Fruit fly (Drosophila melanogaster) whole organism, prepupa: ENCODE data around the gene Mcm5.

ENCODE experiments used
- Blimp-1 ChIP-seq: fragments of 200-800 bp; sonication (Bioruptor generic); optimal IDR thresholded peaks from 3 replicates; lab custom pipeline; 2017; ENCODE audit warnings: missing biosample characterization, missing genetic modification characterization, mild to moderate bottlenecking, moderate library complexity, missing genetic modification reagents
- CG10631 ChIP-seq: fragments of 200-800 bp; sonication (Bioruptor generic); optimal IDR thresholded peaks from 2 replicates; lab custom pipeline; 2016; ENCODE audit warnings: missing biosample characterization, missing genetic modification characterization
- CG11294 ChIP-seq: fragments of 200-800 bp; sonication (Bioruptor generic); IDR thresholded peaks from 2 replicates; pipeline ENCODE4 v1.3.6; 2022; ENCODE audit warnings: missing biosample characterization, missing genetic modification characterization
- CG11762 ChIP-seq: fragments of 200-800 bp; sonication (Bioruptor generic); optimal IDR thresholded peaks from 3 replicates; lab custom pipeline; 2016; ENCODE audit warnings: missing biosample characterization, missing genetic modification characterization; ENCODE audit not compliant: insufficient read depth
- CG11902 ChIP-seq: fragments of 200-800 bp; sonication (Bioruptor generic); optimal IDR thresholded peaks from 3 replicates; lab custom pipeline; 2016; ENCODE audit warnings: missing biosample characterization, missing genetic modification characterization
- CG15336 ChIP-seq: fragments of 200-800 bp; sonication (Bioruptor generic); IDR thresholded peaks from 2 replicates; pipeline ENCODE4 v1.3.6; 2022; ENCODE audit warnings: missing biosample characterization, missing genetic modification characterization
- CG1621 ChIP-seq: fragments of 200-800 bp; sonication (Bioruptor generic); optimal IDR thresholded peaks from 3 replicates; lab custom pipeline; 2018; ENCODE audit warnings: missing biosample characterization, mild to moderate bottlenecking, missing genetic modification characterization
- CG16779 ChIP-seq: fragments of 200-800 bp; sonication (Bioruptor generic); optimal IDR thresholded peaks from 3 replicates; lab custom pipeline; 2017; ENCODE audit warnings: missing biosample characterization, mild to moderate bottlenecking, missing genetic modification characterization
- CG3032 ChIP-seq: fragments of 200-800 bp; optimal IDR thresholded peaks from 2 replicates; lab custom pipeline; 2019; ENCODE audit warnings: missing biosample characterization, mild to moderate bottlenecking, missing genetic modification characterization, moderate library complexity
- CG31627 ChIP-seq: fragments of 200-800 bp; sonication (Bioruptor generic); optimal IDR thresholded peaks from 3 replicates; lab custom pipeline; 2016; ENCODE audit warnings: missing biosample characterization, missing genetic modification characterization
- CG32006 ChIP-seq: fragments of 200-800 bp; sonication (Bioruptor generic); optimal IDR thresholded peaks from 3 replicates; lab custom pipeline; 2017; ENCODE audit warnings: missing biosample characterization, mild to moderate bottlenecking, missing genetic modification characterization
- CG34406 ChIP-seq: fragments of 200-800 bp; sonication (Bioruptor generic); optimal IDR thresholded peaks from 3 replicates; lab custom pipeline; 2016; ENCODE audit warnings: missing biosample characterization, missing genetic modification characterization
- CG3919 ChIP-seq: fragments of 200-800 bp; sonication (Bioruptor generic); optimal IDR thresholded peaks from 3 replicates; lab custom pipeline; 2016; ENCODE audit warnings: missing biosample characterization, missing genetic modification characterization
- CG4318 ChIP-seq: fragments of 200-800 bp; sonication (Bioruptor generic); optimal IDR thresholded peaks from 3 replicates; lab custom pipeline; 2017; ENCODE audit warnings: missing biosample characterization, mild to moderate bottlenecking, missing genetic modification characterization
- CG6163 ChIP-seq: fragments of 200-800 bp; sonication (Bioruptor generic); IDR thresholded peaks from 3 replicates; pipeline ENCODE4 v1.3.6; 2022; ENCODE audit warnings: missing biosample characterization, missing genetic modification characterization
- CG6792 ChIP-seq: fragments of 200-800 bp; sonication (Bioruptor generic); optimal IDR thresholded peaks from 3 replicates; lab custom pipeline; 2016; ENCODE audit warnings: missing biosample characterization, missing genetic modification characterization
- CG6808 ChIP-seq: fragments of 200-800 bp; sonication (Bioruptor generic); optimal IDR thresholded peaks from 3 replicates; lab custom pipeline; 2017; ENCODE audit warnings: missing biosample characterization, missing genetic modification characterization, mild to moderate bottlenecking, moderate library complexity, missing genetic modification reagents
- CG6854 ChIP-seq: fragments of 200-800 bp; sonication (Bioruptor generic); optimal IDR thresholded peaks from 2 replicates; lab custom pipeline; 2017; ENCODE audit warnings: missing biosample characterization, mild to moderate bottlenecking, missing genetic modification characterization
- CG8319 ChIP-seq: fragments of 200-800 bp; sonication (Bioruptor generic); optimal IDR thresholded peaks from 3 replicates; lab custom pipeline; 2016; ENCODE audit warnings: missing biosample characterization, missing genetic modification characterization
- CG8632 ChIP-seq: fragments of 200-800 bp; sonication (Bioruptor generic); optimal IDR thresholded peaks from 3 replicates; lab custom pipeline; 2016; ENCODE audit warnings: missing biosample characterization, missing genetic modification characterization
- Eip75B ChIP-seq: fragments of 200-800 bp; sonication (Bioruptor generic); optimal IDR thresholded peaks from 3 replicates; lab custom pipeline; 2016; ENCODE audit warnings: missing biosample characterization, missing genetic modification characterization
- Eip93F ChIP-seq: fragments of 200-800 bp; sonication (Bioruptor generic); optimal IDR thresholded peaks from 2 replicates; lab custom pipeline; 2016; ENCODE audit warnings: missing biosample characterization, mild to moderate bottlenecking, missing genetic modification characterization
- Ets21C ChIP-seq: fragments of 200-800 bp; sonication (Bioruptor generic); optimal IDR thresholded peaks from 3 replicates; lab custom pipeline; 2016; ENCODE audit warnings: missing biosample characterization, missing genetic modification characterization
- Ets96B ChIP-seq: fragments of 200-800 bp; optimal IDR thresholded peaks from 2 replicates; lab custom pipeline; 2019; ENCODE audit warnings: missing biosample characterization, mild to moderate bottlenecking, missing genetic modification characterization, moderate library complexity
- Gug ChIP-seq: fragments of 200-800 bp; sonication (Bioruptor generic); IDR thresholded peaks from 2 replicates; pipeline ENCODE4 v1.3.6; 2022; ENCODE audit warnings: missing biosample characterization, missing genetic modification characterization
- Hr38 ChIP-seq: sonication (Bioruptor generic); optimal IDR thresholded peaks from 2 replicates; lab custom pipeline; 2016; ENCODE audit warnings: missing biosample characterization, missing genetic modification characterization
- Hr39 ChIP-seq: fragments of 200-800 bp; sonication (Bioruptor generic); optimal IDR thresholded peaks from 2 replicates; lab custom pipeline; 2016; ENCODE audit warnings: missing biosample characterization, missing genetic modification characterization
- Hr4 ChIP-seq: fragments of 200-800 bp; sonication (Bioruptor generic); optimal IDR thresholded peaks from 3 replicates; lab custom pipeline; 2016; ENCODE audit warnings: missing biosample characterization, missing genetic modification characterization
- Lpt ChIP-seq: fragments of 200-800 bp; sonication (Bioruptor generic); optimal IDR thresholded peaks from 3 replicates; lab custom pipeline; 2016; ENCODE audit warnings: missing biosample characterization, missing genetic modification characterization
- Smox ChIP-seq: fragments of 200-800 bp; sonication (Bioruptor generic); optimal IDR thresholded peaks from 3 replicates; lab custom pipeline; 2016; ENCODE audit warnings: missing biosample characterization, missing genetic modification characterization
- Sox102F ChIP-seq: fragments of 200-800 bp; sonication (Bioruptor generic); optimal IDR thresholded peaks from 2 replicates; lab custom pipeline; 2016; ENCODE audit warnings: missing biosample characterization, mild to moderate bottlenecking, missing genetic modification characterization
- Sox15 ChIP-seq: fragments of 200-800 bp; sonication (Bioruptor generic); optimal IDR thresholded peaks from 3 replicates; lab custom pipeline; 2016; ENCODE audit warnings: missing biosample characterization, missing genetic modification characterization
- achi ChIP-seq: fragments of 200-800 bp; sonication (Bioruptor generic); optimal IDR thresholded peaks from 3 replicates; lab custom pipeline; 2016; ENCODE audit warnings: missing biosample characterization, missing genetic modification characterization
- acj6 ChIP-seq: fragments of 200-800 bp; sonication (Bioruptor generic); optimal IDR thresholded peaks from 3 replicates; lab custom pipeline; 2016; ENCODE audit warnings: missing biosample characterization, missing genetic modification characterization
- cyc ChIP-seq: fragments of 200-800 bp; sonication (Bioruptor generic); optimal IDR thresholded peaks from 3 replicates; lab custom pipeline; 2016; ENCODE audit warnings: missing biosample characterization, missing genetic modification characterization
- dsx ChIP-seq: fragments of 200-800 bp; optimal IDR thresholded peaks from 3 replicates; lab custom pipeline; 2019; ENCODE audit warnings: missing biosample characterization, mild to moderate bottlenecking, missing genetic modification characterization, moderate library complexity; ENCODE audit not compliant: poor library complexity, severe bottlenecking
- eg ChIP-seq: fragments of 200-800 bp; sonication (Bioruptor generic); IDR thresholded peaks from 3 replicates; pipeline ENCODE4 v1.3.6; 2022; ENCODE audit warnings: missing biosample characterization, missing genetic modification characterization
- esn ChIP-seq: fragments of 200-800 bp; sonication (Bioruptor generic); optimal IDR thresholded peaks from 2 replicates; lab custom pipeline; 2016; ENCODE audit warnings: missing biosample characterization, mild to moderate bottlenecking, missing genetic modification characterization, moderate library complexity
- fd85E ChIP-seq: fragments of 200-800 bp; sonication (Bioruptor generic); optimal IDR thresholded peaks from 3 replicates; lab custom pipeline; 2016; ENCODE audit warnings: missing biosample characterization, missing genetic modification characterization
- fkh ChIP-seq: fragments of 200-800 bp; sonication (Bioruptor generic); optimal IDR thresholded peaks from 3 replicates; lab custom pipeline; 2017; ENCODE audit warnings: missing biosample characterization, mild to moderate bottlenecking, missing genetic modification characterization, moderate library complexity
- net ChIP-seq: fragments of 200-800 bp; sonication (Bioruptor generic); optimal IDR thresholded peaks from 3 replicates; lab custom pipeline; 2016; ENCODE audit warnings: missing biosample characterization, missing genetic modification characterization
- pdm3 ChIP-seq: fragments of 200-800 bp; sonication (Bioruptor generic); optimal IDR thresholded peaks from 3 replicates; lab custom pipeline; 2016; ENCODE audit warnings: missing biosample characterization, missing genetic modification characterization
- spab ChIP-seq: fragments of 200-800 bp; sonication (Bioruptor generic); optimal IDR thresholded peaks from 2 replicates; lab custom pipeline; 2017; ENCODE audit warnings: missing biosample characterization, mild to moderate bottlenecking, missing genetic modification characterization, missing genetic modification reagents
- svp ChIP-seq: fragments of 200-800 bp; sonication (Bioruptor generic); peaks from one replicate; lab custom pipeline; 2016; ENCODE audit warnings: missing biosample characterization, missing genetic modification characterization
- topi ChIP-seq: fragments of 200-800 bp; sonication (Bioruptor generic); optimal IDR thresholded peaks from 3 replicates; lab custom pipeline; 2016; ENCODE audit warnings: missing biosample characterization, missing genetic modification characterization

The Mcm5 gene

dm6 chr3R:10832526-10833165, 44.3 kb downstream of the Mcm5 start (continued):
- TF ChIP-seq Hr38 (GFP tag; lab: Kevin White, UChicago): no peak
- peak; percentile 60 for TF ChIP-seq acj6
- no peak for TF ChIP-seq CG6854 (GFP tag; lab: Kevin White, UChicago)
- TF ChIP-seq Blimp-1 (GFP tag; lab: Kevin White, UChicago): no peak
- peak; percentile 93 for TF ChIP-seq Ets96B (tag; lab: Kevin White, UChicago)
- TF ChIP-seq Eip75B: peak; percentile 88
- no peak for TF ChIP-seq Smox (GFP tag; lab: Kevin White, UChicago)
- no peak for TF ChIP-seq Eip93F (GFP tag; lab: Kevin White, UChicago)
- TF ChIP-seq CG4318: peak; percentile 76
- TF ChIP-seq CG6792 (GFP tag; lab: Kevin White, UChicago): peak; percentile 43
- TF ChIP-seq CG16779: peak; percentile 79
- TF ChIP-seq achi: peak; percentile 73
- peak; percentile 89 for TF ChIP-seq CG15336 (GFP tag; lab: Robert Waterston, UW)
- TF ChIP-seq cyc: peak; percentile 43
- peak; percentile 55 for TF ChIP-seq CG8319 (GFP tag; lab: Kevin White, UChicago)
- TF ChIP-seq CG32006 (GFP tag; lab: Kevin White, UChicago): peak; percentile 88
- TF ChIP-seq CG11902 (GFP tag; lab: Kevin White, UChicago): peak; percentile 49
- TF ChIP-seq Ets21C (GFP tag; lab: Kevin White, UChicago): no peak
- peak; percentile 97 for TF ChIP-seq CG6163 (GFP tag; lab: Robert Waterston, UW)
- peak; percentile 4 for TF ChIP-seq fd85E (GFP tag; lab: Kevin White, UChicago)
- peak; percentile 48 for TF ChIP-seq topi (GFP tag; lab: Kevin White, UChicago)
- peak; percentile 87 for TF ChIP-seq CG11294
- TF ChIP-seq fkh: no peak
- TF ChIP-seq CG11762 (GFP tag; lab: Kevin White, UChicago): peak; percentile 87
- peak; percentile 67 for TF ChIP-seq pdm3
- peak; percentile 65 for TF ChIP-seq svp (GFP tag; lab: Kevin White, UChicago)
- TF ChIP-seq CG6808 (GFP tag; lab: Kevin White, UChicago): peak; percentile 93
- peak; percentile 90 for TF ChIP-seq spab (GFP tag; lab: Kevin White, UChicago)
- no peak for TF ChIP-seq Hr39 (GFP tag; lab: Kevin White, UChicago)
- peak; percentile 88 for TF ChIP-seq Gug
- TF ChIP-seq Hr4 (GFP tag; lab: Kevin White, UChicago): peak; percentile 83
- peak; percentile 28 for TF ChIP-seq CG34406 (GFP tag; lab: Kevin White, UChicago)
- TF ChIP-seq CG3032 (tag; lab: Kevin White, UChicago): peak; percentile 92

DNA sequence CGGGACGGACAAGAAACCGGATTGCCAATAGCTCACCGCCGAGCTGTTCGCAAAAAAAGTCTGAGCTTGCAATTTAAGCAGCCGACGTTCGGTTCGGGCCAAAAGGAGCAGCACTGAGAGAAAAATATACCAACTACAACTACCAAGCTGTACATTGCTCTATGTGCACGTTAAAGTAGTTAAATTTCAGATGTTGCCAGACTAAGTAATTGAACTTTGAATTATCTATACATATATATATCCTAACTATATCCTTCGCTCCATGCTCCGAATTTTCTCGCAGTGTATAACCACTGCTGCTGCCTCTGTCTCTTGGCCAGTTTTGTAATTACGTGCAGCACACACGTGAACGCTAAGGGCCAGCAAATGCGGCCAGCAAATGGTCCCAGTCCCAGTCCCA, 46.6 kb downstream of the Mcm5 start:
- TF ChIP-seq CG11902 (GFP tag; lab: Kevin White, UChicago): peak; percentile 92
- TF ChIP-seq svp (GFP tag; lab: Kevin White, UChicago): peak; percentile 99
- TF ChIP-seq CG8319 (GFP tag; lab: Kevin White, UChicago): peak; percentile 92
- TF ChIP-seq achi: peak; percentile 96
- peak; percentile 96 for TF ChIP-seq topi (GFP tag; lab: Kevin White, UChicago)
- TF ChIP-seq Lpt (GFP tag; lab: Kevin White, UChicago): peak; percentile 97
- peak; percentile 96 for TF ChIP-seq esn (GFP tag; lab: Kevin White, UChicago)
- peak; percentile 94 for TF ChIP-seq CG3032 (tag; lab: Kevin White, UChicago)
- TF ChIP-seq CG34406 (GFP tag; lab: Kevin White, UChicago): peak; percentile 95
- peak; percentile 98 for TF ChIP-seq CG3919
- peak; percentile 97 for TF ChIP-seq eg (GFP tag; lab: Robert Waterston, UW)
- peak; percentile 94 for TF ChIP-seq CG1621 (tag; lab: Kevin White, UChicago)
- peak; percentile 97 for TF ChIP-seq CG15336 (GFP tag; lab: Robert Waterston, UW)
- peak; percentile 86 for TF ChIP-seq Hr39 (GFP tag; lab: Kevin White, UChicago)
- TF ChIP-seq CG31627 (GFP tag; lab: Kevin White, UChicago): peak; percentile 86
- peak; percentile 95 for TF ChIP-seq Hr4 (GFP tag; lab: Kevin White, UChicago)
- peak; percentile 93 for TF ChIP-seq dsx (GFP tag; lab: Kevin White, UChicago)
- peak; percentile 95 for TF ChIP-seq Sox102F
- peak; percentile 97 for TF ChIP-seq acj6
- peak; percentile 90 for TF ChIP-seq Sox15 (GFP tag; lab: Kevin White, UChicago)
- TF ChIP-seq CG10631 (GFP tag; lab: Kevin White, UChicago): peak; percentile 95
- TF ChIP-seq net: peak; percentile 95
- peak; percentile 97 for TF ChIP-seq Eip75B
- peak; percentile 86 for TF ChIP-seq Ets21C (GFP tag; lab: Kevin White, UChicago)
- peak; percentile 94 for TF ChIP-seq CG16779
- peak; percentile 97 for TF ChIP-seq CG6792 (GFP tag; lab: Kevin White, UChicago)
- TF ChIP-seq CG8632: peak; percentile 95
- TF ChIP-seq Blimp-1 (GFP tag; lab: Kevin White, UChicago): peak; percentile 88
- TF ChIP-seq CG32006 (GFP tag; lab: Kevin White, UChicago): peak; percentile 96
- peak; percentile 96 for TF ChIP-seq CG6854 (GFP tag; lab: Kevin White, UChicago)
- TF ChIP-seq Ets96B (tag; lab: Kevin White, UChicago): peak; percentile 95
- no peak for TF ChIP-seq fkh
- TF ChIP-seq Hr38 (GFP tag; lab: Kevin White, UChicago): no peak
- TF ChIP-seq spab (GFP tag; lab: Kevin White, UChicago): peak; percentile 95
- peak; percentile 96 for TF ChIP-seq CG6808 (GFP tag; lab: Kevin White, UChicago)
